Worm (Caenorhabditis elegans) whole organism, late embryonic: Measurements from ENCODE around the gene C54E4.1.

Experiments used
- C38D4.7 ChIP-seq: fragments of 200-800 bp; sonication (Bioruptor generic); optimal IDR thresholded peaks from 2 replicates; lab custom pipeline; 2018; ENCODE audit warnings: mild to moderate bottlenecking, missing genetic modification characterization, moderate library complexity, missing compliant biosample characterization
- F13H6.1 ChIP-seq: sonication (generic microtip); optimal IDR thresholded peaks from 2 replicates; lab custom pipeline; 2016; ENCODE audit warnings: missing genetic modification characterization, missing compliant biosample characterization
- K02D7.2 ChIP-seq: sonication (generic microtip); optimal IDR thresholded peaks from 2 replicates; lab custom pipeline; 2017; ENCODE audit warnings: mild to moderate bottlenecking, missing genetic modification characterization, missing compliant biosample characterization
- K09A11.1 ChIP-seq: sonication (generic microtip); optimal IDR thresholded peaks from 2 replicates; lab custom pipeline; 2017; ENCODE audit warnings: antibody characterized with exemption, mild to moderate bottlenecking, missing genetic modification characterization, missing compliant biosample characterization; ENCODE audit not compliant: insufficient read depth
- T23F11.4 ChIP-seq: fragments of 200-800 bp; sonication (Bioruptor generic); optimal IDR thresholded peaks from 2 replicates; lab custom pipeline; 2018; ENCODE audit warnings: mild to moderate bottlenecking, missing genetic modification characterization, missing compliant biosample characterization
- Y22D7AL.16 ChIP-seq: sonication (generic microtip); optimal IDR thresholded peaks from 2 replicates; lab custom pipeline; 2016; ENCODE audit warnings: missing genetic modification characterization, missing compliant biosample characterization
- ceh-14 ChIP-seq: sonication (generic microtip); optimal IDR thresholded peaks from 2 replicates; lab custom pipeline; 2016; ENCODE audit warnings: missing genotype, missing genetic modification characterization, missing compliant biosample characterization
- ceh-18 ChIP-seq: sonication (generic microtip); optimal IDR thresholded peaks from 2 replicates; lab custom pipeline; 2016; ENCODE audit warnings: missing genetic modification characterization, missing compliant biosample characterization
- ceh-2 ChIP-seq: sonication (generic microtip); optimal IDR thresholded peaks from 2 replicates; lab custom pipeline; 2016; ENCODE audit warnings: missing genotype, missing genetic modification characterization, missing compliant biosample characterization
- ceh-24 ChIP-seq: sonication (generic microtip); optimal IDR thresholded peaks from 2 replicates; lab custom pipeline; 2016; ENCODE audit warnings: mild to moderate bottlenecking, missing genetic modification characterization, missing compliant biosample characterization
- ceh-31 ChIP-seq: sonication (generic microtip); optimal IDR thresholded peaks from 2 replicates; lab custom pipeline; 2016; ENCODE audit warnings: missing genetic modification characterization, missing compliant biosample characterization
- ceh-6 ChIP-seq: fragments of 200-800 bp; sonication (Bioruptor generic); optimal IDR thresholded peaks from 2 replicates; lab custom pipeline; 2018; ENCODE audit warnings: mild to moderate bottlenecking, missing genetic modification characterization, missing compliant biosample characterization
- ceh-9 ChIP-seq: sonication (generic microtip); optimal IDR thresholded peaks from 2 replicates; lab custom pipeline; 2016; ENCODE audit warnings: mild to moderate bottlenecking, missing genetic modification characterization, inconsistent platforms, missing compliant biosample characterization
- dmd-4 ChIP-seq: sonication (generic microtip); optimal IDR thresholded peaks from 2 replicates; lab custom pipeline; 2016; ENCODE audit warnings: borderline replicate concordance, missing genetic modification characterization, missing compliant biosample characterization
- dve-1 ChIP-seq: sonication (generic microtip); optimal IDR thresholded peaks from 2 replicates; lab custom pipeline; 2017; ENCODE audit warnings: antibody characterized with exemption, mild to moderate bottlenecking, missing genetic modification characterization, missing compliant biosample characterization
- ets-4 ChIP-seq: sonication (generic microtip); optimal IDR thresholded peaks from 2 replicates; lab custom pipeline; 2016; ENCODE audit warnings: missing genetic modification characterization, missing compliant biosample characterization
- eyg-1 ChIP-seq: sonication (generic microtip); optimal IDR thresholded peaks from 2 replicates; lab custom pipeline; 2016; ENCODE audit warnings: missing genotype, missing genetic modification characterization, missing compliant biosample characterization
- hlh-30 ChIP-seq: sonication (generic microtip); optimal IDR thresholded peaks from 2 replicates; lab custom pipeline; 2017; ENCODE audit warnings: antibody characterized with exemption, missing genetic modification characterization, missing compliant biosample characterization; ENCODE audit not compliant: insufficient read depth
- hlh-6 ChIP-seq: sonication (generic microtip); optimal IDR thresholded peaks from 2 replicates; lab custom pipeline; 2016; ENCODE audit warnings: missing genotype, missing genetic modification characterization, missing compliant biosample characterization
- hlh-8 ChIP-seq: sonication (generic microtip); optimal IDR thresholded peaks from 2 replicates; lab custom pipeline; 2016; ENCODE audit warnings: missing genotype, missing genetic modification characterization, missing compliant biosample characterization
- mec-3 ChIP-seq: sonication (generic microtip); optimal IDR thresholded peaks from 2 replicates; lab custom pipeline; 2016; ENCODE audit warnings: borderline replicate concordance, missing genetic modification characterization, missing compliant biosample characterization
- nfya-1 ChIP-seq: sonication (generic microtip); optimal IDR thresholded peaks from 2 replicates; lab custom pipeline; 2017; ENCODE audit warnings: missing genetic modification characterization, mild to moderate bottlenecking, missing compliant biosample characterization, antibody characterized with exemption, moderate library complexity
- nhr-11 ChIP-seq: fragments of 150-350 bp; optimal IDR thresholded peaks from 2 replicates; lab custom pipeline; 2014; ENCODE audit warnings: missing biosample characterization, missing genetic modification characterization
- npax-4 ChIP-seq: sonication (generic microtip); optimal IDR thresholded peaks from 2 replicates; lab custom pipeline; 2016; ENCODE audit warnings: missing genetic modification characterization, missing compliant biosample characterization
- pat-9 ChIP-seq: fragments of 200-800 bp; sonication (Bioruptor generic); optimal IDR thresholded peaks from 2 replicates; lab custom pipeline; 2018; ENCODE audit warnings: mild to moderate bottlenecking, missing genetic modification characterization, moderate library complexity, missing compliant biosample characterization
- pha-4 ChIP-seq: fragments of 150-350 bp; optimal IDR thresholded peaks from 2 replicates; lab custom pipeline; 2018; ENCODE audit warnings: missing biosample characterization, missing genetic modification reagents, missing genetic modification characterization
- ref-2 ChIP-seq: sonication (generic microtip); optimal IDR thresholded peaks from 2 replicates; lab custom pipeline; 2016; ENCODE audit warnings: missing genetic modification characterization, missing compliant biosample characterization
- sox-2 ChIP-seq: fragments of 200-800 bp; sonication (Bioruptor generic); IDR thresholded peaks from 2 replicates; pipeline ENCODE4 v1.3.6; 2022; ENCODE audit warnings: missing genetic modification reagents, missing genetic modification characterization, missing compliant biosample characterization
- syd-9 ChIP-seq: sonication (generic microtip); optimal IDR thresholded peaks from 2 replicates; lab custom pipeline; 2016; ENCODE audit warnings: mild to moderate bottlenecking, missing genetic modification characterization, moderate library complexity, missing compliant biosample characterization
- tbx-2 ChIP-seq: sonication (generic microtip); optimal IDR thresholded peaks from 2 replicates; lab custom pipeline; 2016; ENCODE audit warnings: missing genetic modification characterization, missing compliant biosample characterization
- ttx-3 ChIP-seq: sonication (generic microtip); optimal IDR thresholded peaks from 2 replicates; lab custom pipeline; 2016; ENCODE audit warnings: missing genetic modification reagents, missing genetic modification characterization, missing compliant biosample characterization
- unc-55 ChIP-seq: sonication (generic microtip); optimal IDR thresholded peaks from 2 replicates; lab custom pipeline; 2017; ENCODE audit warnings: missing biosample characterization, missing genetic modification reagents, missing genetic modification characterization
- zip-5 ChIP-seq: sonication (generic microtip); optimal IDR thresholded peaks from 2 replicates; lab custom pipeline; 2016; ENCODE audit warnings: missing genetic modification characterization, missing compliant biosample characterization

Gene C54E4.1

DNA sequence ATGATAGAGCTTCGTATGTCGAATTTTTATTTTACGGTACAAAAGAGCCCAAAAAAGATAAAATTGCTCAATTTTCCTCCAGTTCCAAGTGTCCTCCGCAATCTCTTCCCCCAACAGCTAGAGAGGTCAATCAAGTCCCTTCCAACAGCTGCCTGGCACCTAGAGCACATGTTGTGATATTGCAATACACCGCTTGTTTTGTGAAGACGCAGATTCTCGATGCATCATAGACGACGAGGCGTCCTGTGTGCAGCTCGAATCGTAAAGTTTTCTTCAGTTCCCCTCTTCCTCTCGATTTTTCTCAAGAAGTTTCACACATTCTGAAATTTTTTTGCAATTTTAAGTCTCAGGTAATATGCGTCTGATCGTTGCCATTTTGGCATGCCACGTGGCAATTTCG is 38.8 kb upstream of the C54E4.1 start, which contains the start of gene test-1:
Gene test-1, plus strand, starts transcription at position 345 of the 400 bp plus-strand sequence.
- TF ChIP-seq pat-9 (tag; lab: Kevin White, UChicago) (no peak), hlh-8 (peak; percentile 43), Y22D7AL.16 (tag; lab: Kevin White, UChicago) (no peak), dmd-4 (tag; lab: Kevin White, UChicago) (no peak), unc-55 (GFP tag; lab: Kevin White, UChicago) (peak; percentile 18), C38D4.7 (GFP tag; lab: Kevin White, UChicago) (no peak), syd-9 (no peak)

- TF ChIP-seq ceh-14 (tag; lab: Kevin White, UChicago) (no peak), ref-2 (tag; lab: Kevin White, UChicago) (no peak), Y22D7AL.16 (tag; lab: Kevin White, UChicago) (no peak), sox-2 (GFP tag; lab: Robert Waterston, UW) (no peak), mec-3 (no peak), ceh-6 (no peak), syd-9 (no peak), K02D7.2 (no peak), hlh-30 (tag; lab: Kevin White, UChicago) (no peak), nfya-1 (no peak), C38D4.7 (GFP tag; lab: Kevin White, UChicago) (no peak), ceh-24 (tag; lab: Kevin White, UChicago) (no peak), T23F11.4 (GFP tag; lab: Kevin White, UChicago) (no peak)
- TF ChIP-seq, all 69 proteins: peak for 0
These were observed 37.9 kb upstream of the C54E4.1 start for ce11 chrIV:2137478-2137877.

ce11 chrIV:2140543-2140942 is 34.8 kb upstream of the C54E4.1 start, which contains the start of gene C54E4.12:
Gene C54E4.12 (minus strand): TSS chrIV:2140643.
- TF ChIP-seq zip-5 (tag; lab: Kevin White, UChicago), result no peak
- peak; percentile 34 for TF ChIP-seq hlh-30 (tag; lab: Kevin White, UChicago)
- TF ChIP-seq, all 69 proteins: peak for 1

DNA sequence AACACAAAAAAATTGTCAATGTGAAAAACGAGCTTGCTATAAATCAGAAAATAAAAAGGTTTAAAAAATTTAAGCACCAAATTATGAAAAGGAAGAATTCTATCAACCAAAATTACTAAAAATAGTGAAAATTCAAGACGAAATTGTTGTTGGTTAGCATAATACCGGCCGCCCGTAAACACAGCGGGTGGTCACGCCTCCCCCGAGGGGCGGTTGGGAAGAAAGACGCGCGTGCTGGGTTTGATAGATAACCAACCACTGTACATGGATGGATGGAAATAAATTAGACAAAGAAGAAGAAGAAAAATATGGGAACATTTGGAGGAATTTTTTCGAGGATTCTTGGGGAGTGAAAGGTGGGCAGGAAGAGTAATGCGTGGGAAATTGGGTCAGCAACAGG is 33.1 kb upstream of the C54E4.1 start:
- TF ChIP-seq hlh-8 (no peak), hlh-6 (tag; lab: Kevin White, UChicago) (no peak), ceh-18 (tag; lab: Kevin White, UChicago) (no peak), ref-2 (tag; lab: Kevin White, UChicago) (peak; percentile 55)
- TF ChIP-seq, all 69 proteins: peak for 1

DNA sequence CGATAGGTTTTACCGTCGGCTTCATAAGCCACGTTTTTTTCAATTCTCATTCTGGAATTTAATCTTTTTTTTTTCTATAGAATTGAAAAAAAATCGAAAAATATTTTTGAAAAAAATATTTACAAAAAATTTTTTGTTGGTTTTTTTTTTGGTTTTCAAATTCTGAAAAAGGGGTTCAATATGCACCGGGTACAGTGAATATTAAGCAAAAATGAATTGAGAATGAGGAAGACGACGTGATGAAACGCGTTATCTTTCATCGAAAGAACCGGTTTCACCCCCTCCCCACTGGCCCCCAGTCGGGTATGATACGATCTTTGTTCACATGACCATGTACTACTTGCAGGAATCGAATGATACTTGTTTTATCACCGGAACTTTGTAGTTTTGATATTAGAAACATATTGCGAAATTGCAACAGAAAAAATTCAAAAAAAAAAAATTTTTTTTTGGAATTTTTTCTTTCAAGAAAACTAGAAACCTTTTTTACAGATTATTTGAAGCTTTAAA is 26.1 kb upstream of the C54E4.1 start, which contains the start of gene C54E4.5:
Gene C54E4.5, minus strand, starts transcription at position 51 of the 510 bp plus-strand sequence.
- TF ChIP-seq ets-4 (no peak), ttx-3 (no peak), hlh-6 (tag; lab: Kevin White, UChicago) (no peak), npax-4 (tag; lab: Kevin White, UChicago) (no peak), ceh-14 (tag; lab: Kevin White, UChicago) (no peak), ceh-2 (tag; lab: Kevin White, UChicago) (no peak)

- TF ChIP-seq pha-4 (tag; lab: Kevin White, UChicago) (no peak), dve-1 (tag; lab: Kevin White, UChicago) (peak; percentile 93)
These were observed 19.2 kb upstream of the C54E4.1 start for ce11 chrIV:2156239-2156638.

DNA sequence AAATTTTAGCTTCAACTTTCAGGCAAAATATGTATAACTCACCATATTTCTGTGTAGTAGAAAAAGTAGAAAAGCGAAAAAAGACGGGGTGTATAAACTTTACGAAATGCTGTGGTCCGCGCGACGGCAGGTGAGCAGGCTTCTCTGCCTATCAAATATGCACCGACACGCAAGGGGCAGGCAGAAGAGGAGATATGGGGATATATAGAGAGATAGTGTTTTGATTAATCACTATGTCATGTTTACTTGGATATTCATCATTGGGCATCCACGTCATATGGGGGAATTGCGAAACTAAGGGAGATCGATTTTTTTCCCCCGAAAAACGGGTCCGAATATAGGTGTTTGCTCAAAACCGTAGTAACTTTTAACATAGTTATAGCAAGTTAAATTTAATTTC is 16.3 kb upstream of the C54E4.1 start, which contains the start of gene gcy-37:
Gene gcy-37, minus strand, starts transcription at position 101 of the 400 bp plus-strand sequence.
- TF ChIP-seq ceh-9 (tag; lab: Kevin White, UChicago) (no peak), eyg-1 (tag; lab: Kevin White, UChicago) (no peak), ceh-14 (tag; lab: Kevin White, UChicago) (no peak), F13H6.1 (tag; lab: Kevin White, UChicago) (no peak), ceh-31 (tag; lab: Kevin White, UChicago) (no peak), K09A11.1 (tag; lab: Kevin White, UChicago) (no peak), nhr-11 (tag; lab: Kevin White, UChicago) (no peak), tbx-2 (tag; lab: Kevin White, UChicago) (no peak)
